Fruit fly (Drosophila melanogaster): Measurements from ENCODE around the gene Jhbp14.

Jhbp14 gene

dm6 chr2L:13234610-13235489 is 1.4 kb upstream of the Jhbp14 start, which contains the start of gene Mabi:
Mabi (minus strand) TSS chr2L:13234660.
- no peak for TF ChIP-seq cyc (GFP tag; optimal IDR thresholded peaks at IDR 0.05)
- TF ChIP-seq Ets21C (GFP tag; optimal IDR thresholded peaks at IDR 0.05), result no peak
- TF ChIP-seq CG8119 (GFP tag; IDR thresholded peaks at IDR 0.05), result no peak

dm6 chr2L:13239689-13240088 is 3.4 kb downstream of the Jhbp14 start, which contains the start of gene Jhbp13:
Jhbp13 (plus strand) TSS chr2L:13239989.
- no peak for TF ChIP-seq pdm3 (GFP tag; optimal IDR thresholded peaks at IDR 0.05)
- TF ChIP-seq lz (GFP tag; optimal IDR thresholded peaks at IDR 0.05), result no peak
- no peak for TF ChIP-seq Lpt (GFP tag; optimal IDR thresholded peaks at IDR 0.05)
- TF ChIP-seq cyc (GFP tag; optimal IDR thresholded peaks at IDR 0.05), result no peak
- TF ChIP-seq dsx (GFP tag; optimal IDR thresholded peaks at IDR 0.05; ENCODE audit: poor library complexity, severe bottlenecking), result no peak
- no peak for TF ChIP-seq CG6276 (GFP tag; optimal IDR thresholded peaks at IDR 0.05)

- TF ChIP-seq svp (GFP tag) (peak; percentile 17), fd59A (GFP tag; optimal IDR thresholded peaks at IDR 0.05) (no peak), CG10669 (GFP tag; optimal IDR thresholded peaks at IDR 0.05) (no peak)
Measured at dm6 chr2L:13244759-13245308, 8.5 kb downstream of the Jhbp14 start.

dm6 chr2L:13245855-13246645 is 9.8 kb downstream of the Jhbp14 start, which contains the start of gene CG16820:
CG16820 (plus strand) TSS chr2L:13246232.
- TF ChIP-seq Lpt (GFP tag; optimal IDR thresholded peaks at IDR 0.05) (peak; percentile 57), cyc (GFP tag; optimal IDR thresholded peaks at IDR 0.05) (no peak), eg (GFP tag; IDR thresholded peaks at IDR 0.05) (peak; percentile 76; the same call in 2 of the 3 replicates), CG6276 (GFP tag; optimal IDR thresholded peaks at IDR 0.05) (peak; percentile 75), Eip78C (GFP tag) (peak; percentile 53), CG8119 (GFP tag; IDR thresholded peaks at IDR 0.05) (peak; percentile 84), dac (GFP tag; optimal IDR thresholded peaks at IDR 0.05) (peak; percentile 15), CG6163 (GFP tag; IDR thresholded peaks at IDR 0.05) (0 out of 3 replicates have a peak, but pooled peaks have one; percentile 50), CG15336 (GFP tag; IDR thresholded peaks at IDR 0.05) (peak; percentile 80), Eip75B (GFP tag; optimal IDR thresholded peaks at IDR 0.05) (no peak)

- TF ChIP-seq salr (GFP tag; optimal IDR thresholded peaks at IDR 0.05) (no peak), dsx (GFP tag; optimal IDR thresholded peaks at IDR 0.05; ENCODE audit: poor library complexity, severe bottlenecking) (no peak), pdm3 (GFP tag; optimal IDR thresholded peaks at IDR 0.05) (no peak), Lpt (GFP tag; optimal IDR thresholded peaks at IDR 0.05) (peak; percentile 20), CG8119 (GFP tag; IDR thresholded peaks at IDR 0.05) (0 out of 3 replicates have a peak, but pooled peaks have one; percentile 24), Sox14 (GFP tag; optimal IDR thresholded peaks at IDR 0.05) (peak; percentile 1), Gug (GFP tag; IDR thresholded peaks at IDR 0.05) (no peak), CG4318 (GFP tag; optimal IDR thresholded peaks at IDR 0.05) (peak; percentile 15), CG6808 (GFP tag; optimal IDR thresholded peaks at IDR 0.05) (peak; percentile 31), Eip78C (GFP tag) (peak; percentile 74), CG32006 (GFP tag; optimal IDR thresholded peaks at IDR 0.05) (peak; percentile 46), CG11902 (GFP tag; optimal IDR thresholded peaks at IDR 0.05) (no peak), CG6276 (GFP tag; optimal IDR thresholded peaks at IDR 0.05) (peak; percentile 9), Eip75B (GFP tag; optimal IDR thresholded peaks at IDR 0.05) (no peak), CG3032 (tag; optimal IDR thresholded peaks at IDR 0.05) (peak; percentile 16), achi (GFP tag; optimal IDR thresholded peaks at IDR 0.05) (peak; percentile 22), Hr38 (GFP tag; optimal IDR thresholded peaks at IDR 0.05) (no peak), CG1621 (tag; optimal IDR thresholded peaks at IDR 0.05) (no peak), Hr4 (GFP tag; optimal IDR thresholded peaks at IDR 0.05) (peak; percentile 4), eg (GFP tag; IDR thresholded peaks at IDR 0.05) (no peak), CG15336 (GFP tag; IDR thresholded peaks at IDR 0.05) (0 out of 2 replicates have a peak, but pooled peaks have one; percentile 15), ss (GFP tag; optimal IDR thresholded peaks at IDR 0.05) (peak in 1 of 2 experiments; percentile 7)
Measured at dm6 chr2L:13251167-13251566, 14.9 kb downstream of the Jhbp14 start.

Measured in whole organism, prepupa.